Fruit fly (Drosophila melanogaster): Measurements from ENCODE around the gene CG46059.

dm6 chr2L:19164933-19165813 is 18.4 kb downstream of the CG46059 start:
- peak; percentile 97 for TF ChIP-seq fru (GFP tag; optimal IDR thresholded peaks at IDR 0.05)
- peak; percentile 40 for TF ChIP-seq Rel (GFP tag; optimal IDR thresholded peaks at IDR 0.05)
- peak; percentile 51 for TF ChIP-seq Rel (tag; optimal IDR thresholded peaks at IDR 0.05)
- TF ChIP-seq psq (GFP tag; optimal IDR thresholded peaks at IDR 0.05): peak; percentile 92
- peak; percentile 89 for TF ChIP-seq tai (GFP tag; optimal IDR thresholded peaks at IDR 0.05)
- no peak for TF ChIP-seq lola (GFP tag; optimal IDR thresholded peaks at IDR 0.05)
- peak; percentile 89 for TF ChIP-seq Hnf4 (GFP tag; optimal IDR thresholded peaks at IDR 0.05)
- peak; percentile 40 for TF ChIP-seq Dfd (GFP tag; optimal IDR thresholded peaks at IDR 0.05)
- peak; percentile 87 for TF ChIP-seq sage (GFP tag; optimal IDR thresholded peaks at IDR 0.05)
- no peak for TF ChIP-seq GATAd (GFP tag; optimal IDR thresholded peaks at IDR 0.05)
- peak; percentile 91 for TF ChIP-seq HLH106 (tag; optimal IDR thresholded peaks at IDR 0.05)
- TF ChIP-seq Myc (optimal IDR thresholded peaks at IDR 0.05): no peak
- peak; percentile 82 for TF ChIP-seq dmrt93B (GFP tag; optimal IDR thresholded peaks at IDR 0.05)

Data from whole organism, wandering third instar larva.